Fruit fly (Drosophila melanogaster) whole organism, larva: Measurements from ENCODE around the gene NijA.

Source experiments
- noc ChIP-seq: fragments of 200-800 bp; sonication (Bioruptor generic); optimal IDR thresholded peaks from 3 replicates; lab custom pipeline; 2019; ENCODE audit warnings: missing biosample characterization, mild to moderate bottlenecking, missing genetic modification characterization, moderate library complexity

The NijA gene

dm6 chr3L:10692459-10693217 is 4.0 kb downstream of the NijA start, which contains the start of gene CG33493:
Gene CG33493, minus strand, starts transcription at chr3L:10693167.
- no peak for TF ChIP-seq noc (tag; lab: Kevin White, UChicago)

dm6 chr3L:10690904-10691408 is 5.7 kb downstream of the NijA start, which contains the start of gene CG11811:
Gene CG11811, plus strand, starts transcription at chr3L:10691024.
- peak; percentile 23 for TF ChIP-seq noc (tag; lab: Kevin White, UChicago)

- TF ChIP-seq noc (tag; lab: Kevin White, UChicago): no peak
Observed at dm6 chr3L:10686625-10687024, 10.1 kb downstream of the NijA start.

dm6 chr3L:10684492-10684891 is 12.2 kb downstream of the NijA start:
- no peak for TF ChIP-seq noc (tag; lab: Kevin White, UChicago)

dm6 chr3L:10683899-10684340 is 12.8 kb downstream of the NijA start:
- no peak for TF ChIP-seq noc (tag; lab: Kevin White, UChicago)

dm6 chr3L:10682725-10683367 is 13.8 kb downstream of the NijA start:
- peak; percentile 98 for TF ChIP-seq noc (tag; lab: Kevin White, UChicago)

dm6 chr3L:10681814-10682213 is 14.9 kb downstream of the NijA start:
- no peak for TF ChIP-seq noc (tag; lab: Kevin White, UChicago)

dm6 chr3L:10680728-10681306 is 15.9 kb downstream of the NijA start:
- TF ChIP-seq noc (tag; lab: Kevin White, UChicago): no peak

- no peak for TF ChIP-seq noc (tag; lab: Kevin White, UChicago)
Observed at dm6 chr3L:10680177-10680576, 16.5 kb downstream of the NijA start.

- TF ChIP-seq noc (tag; lab: Kevin White, UChicago): peak; percentile 43
Observed at dm6 chr3L:10679711-10680154, 16.9 kb downstream of the NijA start.

dm6 chr3L:10678545-10679067 is 18.1 kb downstream of the NijA start:
- TF ChIP-seq noc (tag; lab: Kevin White, UChicago): peak; percentile 93

- TF ChIP-seq noc (tag; lab: Kevin White, UChicago): no peak
Observed at dm6 chr3L:10677816-10678215, 18.9 kb downstream of the NijA start.

dm6 chr3L:10675635-10676393 is 20.9 kb downstream of the NijA start:
- TF ChIP-seq noc (tag; lab: Kevin White, UChicago): no peak

- no peak for TF ChIP-seq noc (tag; lab: Kevin White, UChicago)
Observed at dm6 chr3L:10674940-10675339, 21.7 kb downstream of the NijA start.

- TF ChIP-seq noc (tag; lab: Kevin White, UChicago): peak; percentile 24
Observed at dm6 chr3L:10674145-10674547, 22.5 kb downstream of the NijA start.
